Fruit fly (Drosophila melanogaster) whole organism, embryonic: Measurements from ENCODE around the gene iav.
A peak's percentile ranks its signal among the peaks of the same experiment; 100 is the strongest.

Source experiments
- Abd-B ChIP-seq: fragments of 200-800 bp; sonication (Bioruptor generic); optimal IDR thresholded peaks from 2 replicates; lab custom pipeline; 2018; ENCODE audit warnings: missing biosample characterization, mild to moderate bottlenecking, missing genetic modification characterization, moderate library complexity
- CG10366 ChIP-seq: fragments of 200-800 bp; sonication (Bioruptor generic); IDR thresholded peaks from 2 replicates; pipeline ENCODE4 v1.3.6; 2022; ENCODE audit warnings: missing biosample characterization, missing genetic modification characterization
- CG10979 ChIP-seq: fragments of 200-800 bp; sonication (Bioruptor generic); optimal IDR thresholded peaks from 2 replicates; lab custom pipeline; 2018; ENCODE audit warnings: missing biosample characterization, mild to moderate bottlenecking, missing genetic modification characterization, moderate library complexity
- CG11247 ChIP-seq: fragments of 200-800 bp; sonication (Bioruptor generic); IDR thresholded peaks from 2 replicates; pipeline ENCODE4 v1.3.6; 2022; ENCODE audit warnings: missing biosample characterization, missing genetic modification characterization
- CG14441 ChIP-seq: fragments of 200-800 bp; sonication (Bioruptor generic); IDR thresholded peaks from 2 replicates; pipeline ENCODE4 v1.3.6; 2022; ENCODE audit warnings: missing biosample characterization, missing genetic modification characterization
- CG1529 ChIP-seq: fragments of 200-800 bp; sonication (Bioruptor generic); optimal IDR thresholded peaks from 3 replicates; lab custom pipeline; 2018; ENCODE audit warnings: missing biosample characterization, missing genetic modification characterization
- CG16779 ChIP-seq: fragments of 200-800 bp; sonication (Bioruptor generic); IDR thresholded peaks from 2 replicates; pipeline ENCODE4 v1.3.6; 2022; ENCODE audit warnings: missing biosample characterization, missing genetic modification characterization
- CG2116 ChIP-seq: fragments of 200-800 bp; sonication (Bioruptor generic); optimal IDR thresholded peaks from 3 replicates; lab custom pipeline; 2018; ENCODE audit warnings: missing biosample characterization, mild to moderate bottlenecking, missing genetic modification characterization
- CG31441 ChIP-seq: fragments of 200-800 bp; sonication (Bioruptor generic); IDR thresholded peaks from 2 replicates; pipeline ENCODE4 v1.3.6; 2022; ENCODE audit warnings: missing biosample characterization, missing genetic modification characterization
- CG42726 ChIP-seq: fragments of 200-800 bp; sonication (Bioruptor generic); IDR thresholded peaks from 2 replicates; pipeline ENCODE4 v1.3.6; 2022; ENCODE audit warnings: missing biosample characterization, missing genetic modification characterization; ENCODE audit not compliant: partially characterized antibody
- CG4360 ChIP-seq: fragments of 200-800 bp; sonication (Bioruptor generic); IDR thresholded peaks from 2 replicates; pipeline ENCODE4 v1.3.6; 2022; ENCODE audit warnings: missing biosample characterization, missing genetic modification characterization
- CG5953 ChIP-seq: fragments of 200-800 bp; sonication (Bioruptor generic); IDR thresholded peaks from 2 replicates; pipeline ENCODE4 v1.3.6; 2022; ENCODE audit warnings: missing biosample characterization, missing genetic modification characterization
- CG6272 ChIP-seq: fragments of 200-800 bp; sonication (Bioruptor generic); IDR thresholded peaks from 2 replicates; pipeline ENCODE4 v1.3.6; 2022; ENCODE audit warnings: missing biosample characterization, missing genetic modification characterization
- CG8089 ChIP-seq: fragments of 200-800 bp; sonication (Bioruptor generic); optimal IDR thresholded peaks from 3 replicates; lab custom pipeline; 2016; ENCODE audit warnings: missing biosample characterization, missing genetic modification characterization
- CG8388 ChIP-seq: fragments of 200-800 bp; sonication (Bioruptor generic); optimal IDR thresholded peaks from 2 replicates; lab custom pipeline; 2019; ENCODE audit warnings: missing biosample characterization, mild to moderate bottlenecking, missing genetic modification characterization, moderate library complexity
- Dbx ChIP-seq: fragments of 200-800 bp; sonication (Bioruptor generic); IDR thresholded peaks from 3 replicates; pipeline ENCODE4 v1.3.6; 2022; ENCODE audit warnings: missing biosample characterization, missing genetic modification characterization
- E2f1 ChIP-seq: fragments of 200-800 bp; sonication (Bioruptor generic); IDR thresholded peaks from 2 replicates; pipeline ENCODE4 v1.3.6; 2022; ENCODE audit warnings: missing biosample characterization, missing genetic modification characterization
- H15 ChIP-seq: fragments of 200-800 bp; sonication (Bioruptor generic); IDR thresholded peaks from 3 replicates; pipeline ENCODE4 v1.3.6; 2022; ENCODE audit warnings: missing biosample characterization, missing genetic modification characterization
- HLH3B ChIP-seq: fragments of 200-800 bp; sonication (Bioruptor generic); IDR thresholded peaks from 2 replicates; pipeline ENCODE4 v1.3.6; 2022; ENCODE audit warnings: missing biosample characterization, missing genetic modification characterization
- HLH54F ChIP-seq: fragments of 200-800 bp; sonication (Bioruptor generic); optimal IDR thresholded peaks from 3 replicates; lab custom pipeline; 2016; ENCODE audit warnings: missing biosample characterization, missing genetic modification characterization
- HLHmδ ChIP-seq: fragments of 200-800 bp; sonication (Bioruptor generic); optimal IDR thresholded peaks from 2 replicates; lab custom pipeline; 2018; ENCODE audit warnings: missing biosample characterization, mild to moderate bottlenecking, missing genetic modification characterization, moderate library complexity
- HmgD ChIP-seq: fragments of 200-800 bp; sonication (Bioruptor generic); optimal IDR thresholded peaks from 3 replicates; lab custom pipeline; 2016; ENCODE audit warnings: missing biosample characterization, missing genetic modification characterization
- Mad ChIP-seq: fragments of 200-800 bp; sonication (Bioruptor generic); optimal IDR thresholded peaks from 2 replicates; lab custom pipeline; 2016; ENCODE audit warnings: missing biosample characterization, missing genetic modification characterization
- Mrtf ChIP-seq: fragments of 200-800 bp; sonication (Bioruptor generic); IDR thresholded peaks from 3 replicates; pipeline ENCODE4 v1.3.6; 2022; ENCODE audit warnings: missing biosample characterization, missing genetic modification characterization
- NC2α ChIP-seq: fragments of 200-800 bp; sonication (Bioruptor generic); optimal IDR thresholded peaks from 2 replicates; lab custom pipeline; 2016; ENCODE audit warnings: missing biosample characterization, missing genetic modification characterization
- Oli ChIP-seq: fragments of 200-800 bp; sonication (Bioruptor generic); optimal IDR thresholded peaks from 2 replicates; lab custom pipeline; 2018; ENCODE audit warnings: missing biosample characterization, mild to moderate bottlenecking, missing genetic modification characterization, moderate library complexity
- Scr ChIP-seq: fragments of 200-800 bp; sonication (Bioruptor generic); IDR thresholded peaks from 2 replicates; pipeline ENCODE4 v1.3.6; 2022; ENCODE audit warnings: missing biosample characterization, missing genetic modification characterization; ENCODE audit not compliant: partially characterized antibody
- Sox102F ChIP-seq: fragments of 200-800 bp; sonication (Bioruptor generic); optimal IDR thresholded peaks from 2 replicates; lab custom pipeline; 2018; ENCODE audit warnings: missing biosample characterization, mild to moderate bottlenecking, missing genetic modification characterization, moderate library complexity
- ab ChIP-seq: fragments of 200-800 bp; sonication (Bioruptor generic); optimal IDR thresholded peaks from 2 replicates; lab custom pipeline; 2016; ENCODE audit warnings: missing biosample characterization, missing genetic modification characterization
- ara ChIP-seq: fragments of 200-800 bp; sonication (Bioruptor generic); IDR thresholded peaks from 2 replicates; pipeline ENCODE4 v1.3.6; 2022; ENCODE audit warnings: missing biosample characterization, missing genetic modification characterization
- cas ChIP-seq: fragments of 200-800 bp; sonication (Bioruptor generic); IDR thresholded peaks from 2 replicates; pipeline ENCODE4 v1.3.6; 2022; ENCODE audit warnings: missing biosample characterization, missing genetic modification characterization
- crp ChIP-seq, 2 experiments: fragments of 200-800 bp; sonication (Bioruptor generic); optimal IDR thresholded peaks; 2 replicates in 1 of 2; 3 replicates in 1 of 2; lab custom pipeline; 2017; ENCODE audit warnings: missing biosample characterization in 2 of 2, missing genetic modification characterization in 2 of 2, mild to moderate bottlenecking in 1 of 2, moderate library complexity in 1 of 2
- da ChIP-seq: fragments of 200-800 bp; sonication (Bioruptor generic); optimal IDR thresholded peaks from 2 replicates; lab custom pipeline; 2016; ENCODE audit warnings: missing biosample characterization, missing genetic modification characterization
- danr ChIP-seq: fragments of 200-800 bp; sonication (Bioruptor generic); IDR thresholded peaks from 2 replicates; pipeline ENCODE4 v1.3.6; 2022; ENCODE audit warnings: missing biosample characterization, missing genetic modification characterization
- fru ChIP-seq: fragments of >200 bp; optimal IDR thresholded peaks from 2 replicates; lab custom pipeline; 2017
- gem ChIP-seq: fragments of 200-800 bp; sonication (Bioruptor generic); optimal IDR thresholded peaks from 2 replicates; lab custom pipeline; 2019; ENCODE audit warnings: missing biosample characterization, mild to moderate bottlenecking, missing genetic modification characterization, moderate library complexity
- hkb ChIP-seq, 2 experiments: fragments of 200-800 bp in 1 of 2; fragments of >200 bp in 1 of 2; sonication (Bioruptor generic) in 1 of 2; IDR thresholded peaks in 1 of 2; optimal IDR thresholded peaks in 1 of 2; 2 replicates each; pipeline versions ENCODE4 v1.3.6 to Lab custom; 2017 to 2022; ENCODE audit warnings: missing biosample characterization in 1 of 2, missing genetic modification characterization in 1 of 2
- jing ChIP-seq: fragments of 200-800 bp; sonication (Bioruptor generic); optimal IDR thresholded peaks from 2 replicates; lab custom pipeline; 2018; ENCODE audit warnings: missing biosample characterization, mild to moderate bottlenecking, missing genetic modification characterization
- mld ChIP-seq: fragments of 200-800 bp; sonication (Bioruptor generic); IDR thresholded peaks from 3 replicates; pipeline ENCODE4 v1.3.6; 2022; ENCODE audit warnings: missing biosample characterization, missing genetic modification characterization; ENCODE audit not compliant: partially characterized antibody
- nerfin-1 ChIP-seq: fragments of 200-800 bp; sonication (Bioruptor generic); optimal IDR thresholded peaks from 3 replicates; lab custom pipeline; 2019; ENCODE audit warnings: missing biosample characterization, mild to moderate bottlenecking, missing genetic modification characterization, moderate library complexity
- nom ChIP-seq: fragments of 200-800 bp; sonication (Bioruptor generic); optimal IDR thresholded peaks from 2 replicates; lab custom pipeline; 2017; ENCODE audit warnings: missing biosample characterization, missing genetic modification characterization, mild to moderate bottlenecking, moderate library complexity, missing genetic modification reagents
- pan ChIP-seq, 4 experiments: fragments of >200 bp in 3 of 4; fragments of 200-800 bp in 1 of 4; sonication (Bioruptor generic) in 1 of 4; optimal IDR thresholded peaks in 3 of 4; IDR thresholded peaks in 1 of 4; 2 replicates each; pipeline versions ENCODE4 v1.3.6 to Lab custom; 2017 to 2022; ENCODE audit warnings: missing biosample characterization in 2 of 4, missing genetic modification characterization in 2 of 4, mixed read lengths in 1 of 4
- pho ChIP-seq: fragments of 200-800 bp; sonication (Bioruptor generic); optimal IDR thresholded peaks from 2 replicates; lab custom pipeline; 2016; ENCODE audit warnings: missing biosample characterization, missing genetic modification characterization
- run ChIP-seq: fragments of 200-800 bp; sonication (Bioruptor generic); optimal IDR thresholded peaks from 3 replicates; lab custom pipeline; 2018; ENCODE audit warnings: missing biosample characterization, mild to moderate bottlenecking, missing genetic modification characterization
- slou ChIP-seq: fragments of 200-800 bp; sonication (Bioruptor generic); optimal IDR thresholded peaks from 3 replicates; lab custom pipeline; 2016; ENCODE audit warnings: missing biosample characterization, missing genetic modification characterization
- sqz ChIP-seq: fragments of 200-800 bp; sonication (Bioruptor generic); optimal IDR thresholded peaks from 3 replicates; lab custom pipeline; 2018; ENCODE audit warnings: missing biosample characterization, mild to moderate bottlenecking, missing genetic modification characterization
- ssp ChIP-seq: fragments of 200-800 bp; sonication (Bioruptor generic); IDR thresholded peaks from 2 replicates; pipeline ENCODE4 v1.3.6; 2022; ENCODE audit warnings: missing biosample characterization, missing genetic modification characterization
- tap ChIP-seq: fragments of 200-800 bp; optimal IDR thresholded peaks from 3 replicates; lab custom pipeline; 2019; ENCODE audit warnings: missing biosample characterization, mild to moderate bottlenecking, missing genetic modification characterization, moderate library complexity
- tin ChIP-seq: fragments of 200-800 bp; sonication (Bioruptor generic); optimal IDR thresholded peaks from 3 replicates; lab custom pipeline; 2016; ENCODE audit warnings: missing biosample characterization, missing genetic modification characterization
- ttk ChIP-seq: fragments of 200-800 bp; sonication (Bioruptor generic); IDR thresholded peaks from 2 replicates; pipeline ENCODE4 v2.1.2; 2022; ENCODE audit warnings: missing biosample characterization, missing genetic modification characterization
- tx ChIP-seq: fragments of 200-800 bp; sonication (Bioruptor generic); optimal IDR thresholded peaks from 2 replicates; lab custom pipeline; 2016; ENCODE audit warnings: missing biosample characterization, missing genetic modification characterization
- zen ChIP-seq: fragments of 200-800 bp; sonication (Bioruptor generic); optimal IDR thresholded peaks from 3 replicates; lab custom pipeline; 2018; ENCODE audit warnings: missing biosample characterization, mild to moderate bottlenecking, missing genetic modification characterization, moderate library complexity

Gene iav

DNA sequence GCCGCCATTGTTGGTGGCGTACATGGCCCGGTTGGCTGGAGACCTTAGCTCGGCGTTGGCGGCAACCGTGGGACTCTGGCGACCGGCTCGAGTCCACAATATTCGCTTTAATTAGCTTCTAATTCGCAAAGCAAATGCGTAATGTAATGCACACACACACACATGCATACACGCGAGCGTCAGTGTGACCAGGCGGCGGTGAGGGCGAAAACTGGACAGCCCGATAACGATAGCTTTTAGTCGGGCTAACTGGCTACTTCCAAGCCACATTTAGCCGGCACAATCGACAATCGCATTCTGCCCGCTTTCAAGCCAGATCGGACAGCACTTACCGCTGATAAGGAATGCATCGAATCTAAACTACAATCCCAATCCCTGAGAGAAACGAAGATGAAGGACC is 6.9 kb downstream of the iav start, which contains the start of the genes Nf-YC and xit (continued):
- TF ChIP-seq CG10979 (tag; lab: Kevin White, UChicago) (no peak), CG5953 (GFP tag; lab: Robert Waterston, UW) (no peak), CG1529 (GFP tag; lab: Kevin White, UChicago) (no peak), CG2116 (peak; percentile 65), run (tag; lab: Kevin White, UChicago) (no peak), gem (no peak), slou (no peak), Abd-B (GFP tag; lab: Kevin White, UChicago) (no peak), nerfin-1 (peak; percentile 30), ab (GFP tag; lab: Kevin White, UChicago) (no peak), CG10366 (GFP tag; lab: Robert Waterston, UW) (no peak), da (GFP tag; lab: Kevin White, UChicago) (no peak), HLHmδ (GFP tag; lab: Kevin White, UChicago) (no peak), CG11247 (no peak), ttk (GFP tag; lab: Robert Waterston, UW) (no peak), cas (GFP tag; lab: Robert Waterston, UW) (no peak), Dbx (GFP tag; lab: Robert Waterston, UW) (no peak; the same call in 2 of the 3 replicates), CG6272 (no peak), NC2α (no peak), zen (tag; lab: Kevin White, UChicago) (no peak), E2f1 (no peak), CG31441 (no peak), HLH54F (no peak), pho (GFP tag; lab: Kevin White, UChicago) (no peak), CG42726 (GFP tag; lab: Robert Waterston, UW) (peak; percentile 54; the same call in 1 of the 2 replicates), Mrtf (GFP tag; lab: Robert Waterston, UW) (no peak), CG16779 (GFP tag; lab: Robert Waterston, UW) (no peak), danr (GFP tag; lab: Robert Waterston, UW) (no peak), nom (GFP tag; lab: Kevin White, UChicago) (no peak), mld (no peak), sqz (GFP tag; lab: Kevin White, UChicago) (no peak), Scr (GFP tag; lab: Robert Waterston, UW) (peak; percentile 59), hkb (optimal IDR thresholded peaks at IDR 0.05; lab: Kevin White, UChicago) (no peak), hkb (GFP tag; IDR thresholded peaks at IDR 0.05; lab: Robert Waterston, UW) (no peak), H15 (GFP tag; lab: Robert Waterston, UW) (no peak), CG8089 (GFP tag; lab: Kevin White, UChicago) (no peak), pan (optimal IDR thresholded peaks at IDR 0.05; lab: Kevin White, UChicago) (no peak), pan (GFP tag; optimal IDR thresholded peaks at IDR 0.05 in 1 of 2, IDR thresholded peaks at IDR 0.05 in 1 of 2) (no peak), crp (GFP tag; optimal IDR thresholded peaks at IDR 0.05; lab: Kevin White, UChicago) (peak in 1 of 2 experiments; percentile 69), CG4360 (GFP tag; lab: Robert Waterston, UW) (no peak), tin (GFP tag; lab: Kevin White, UChicago) (peak; percentile 10), ara (no peak), fru (lab: Kevin White, UChicago) (no peak), Sox102F (GFP tag; lab: Kevin White, UChicago) (no peak), HmgD (GFP tag; lab: Kevin White, UChicago) (peak; percentile 36), CG14441 (GFP tag; lab: Robert Waterston, UW) (no peak), tx (GFP tag; lab: Kevin White, UChicago) (peak; percentile 4), HLH3B (no peak), jing (GFP tag; lab: Kevin White, UChicago) (no peak), CG8388 (GFP tag; lab: Kevin White, UChicago) (no peak), tap (no peak), ssp (GFP tag; lab: Robert Waterston, UW) (peak; percentile 91), Oli (tag; lab: Kevin White, UChicago) (no peak), Mad (no peak)
